Worm (Caenorhabditis elegans) whole organism, young adult: ENCODE data around the gene clec-240.

ENCODE experiments used
- B0019.2 ChIP-seq: fragments of 200-800 bp; sonication (Bioruptor generic); conservative IDR thresholded peaks from 2 replicates; pipeline ENCODE4 v1.3.6; 2022; ENCODE audit warnings: missing genetic modification reagents, missing genetic modification characterization, missing compliant biosample characterization
- F22D6.2 ChIP-seq: sonication (generic microtip); optimal IDR thresholded peaks from 2 replicates; lab custom pipeline; 2016; ENCODE audit warnings: mild to moderate bottlenecking, missing genetic modification characterization, missing compliant biosample characterization
- F23B12.7 ChIP-seq: sonication (generic microtip); optimal IDR thresholded peaks from 2 replicates; lab custom pipeline; 2017; ENCODE audit warnings: missing genetic modification characterization, mild to moderate bottlenecking, missing compliant biosample characterization, antibody characterized with exemption, moderate library complexity; ENCODE audit not compliant: insufficient read depth
- F52B5.7 ChIP-seq: sonication (generic microtip); optimal IDR thresholded peaks from 2 replicates; lab custom pipeline; 2016; ENCODE audit warnings: mild to moderate bottlenecking, missing genetic modification characterization, missing compliant biosample characterization
- F55B11.4 ChIP-seq: sonication (generic microtip); optimal IDR thresholded peaks from 2 replicates; lab custom pipeline; 2016; ENCODE audit warnings: missing compliant biosample characterization, missing genetic modification characterization, borderline replicate concordance; ENCODE audit not compliant: insufficient read depth
- F57A8.1 ChIP-seq: fragments of 200-800 bp; sonication (Bioruptor generic); optimal IDR thresholded peaks from 2 replicates; lab custom pipeline; 2018; ENCODE audit warnings: mild to moderate bottlenecking, missing genetic modification characterization, moderate library complexity, missing compliant biosample characterization
- F57C9.4 ChIP-seq: sonication (generic microtip); optimal IDR thresholded peaks from 2 replicates; lab custom pipeline; 2017; ENCODE audit warnings: mild to moderate bottlenecking, missing genetic modification characterization, missing compliant biosample characterization
- Y53G8AR.9 ChIP-seq: fragments of 200-800 bp; sonication (Bioruptor generic); conservative IDR thresholded peaks from 2 replicates; pipeline ENCODE4 v1.3.6; 2022; ENCODE audit warnings: missing genetic modification reagents, missing genetic modification characterization, missing compliant biosample characterization
- Y67H2A.10 ChIP-seq: fragments of 200-800 bp; sonication (Bioruptor generic); conservative IDR thresholded peaks from 2 replicates; pipeline ENCODE4 v1.3.6; 2022; ENCODE audit warnings: missing genetic modification reagents, missing genetic modification characterization, missing compliant biosample characterization
- ZK185.1 ChIP-seq: sonication (generic microtip); optimal IDR thresholded peaks from 2 replicates; lab custom pipeline; 2016; ENCODE audit warnings: mild to moderate bottlenecking, missing genetic modification characterization, missing compliant biosample characterization; ENCODE audit not compliant: poor library complexity, severe bottlenecking
- akir-1 ChIP-seq: fragments of 200-800 bp; sonication (Bioruptor generic); optimal IDR thresholded peaks from 2 replicates; lab custom pipeline; 2018; ENCODE audit warnings: mild to moderate bottlenecking, missing genetic modification characterization, moderate library complexity, missing compliant biosample characterization
- aptf-3 ChIP-seq: fragments of 200-800 bp; sonication (Bioruptor generic); IDR thresholded peaks from 2 replicates; pipeline ENCODE4 v1.3.6; 2022; ENCODE audit warnings: missing genetic modification characterization, missing compliant biosample characterization
- attf-5 ChIP-seq: fragments of 200-800 bp; sonication (Bioruptor generic); optimal IDR thresholded peaks from 2 replicates; lab custom pipeline; 2018; ENCODE audit warnings: mild to moderate bottlenecking, missing genetic modification characterization, missing compliant biosample characterization
- bed-1 ChIP-seq: fragments of 200-800 bp; sonication (Bioruptor generic); IDR thresholded peaks from 2 replicates; pipeline ENCODE4 v1.3.6; 2022; ENCODE audit warnings: missing genetic modification reagents, missing genetic modification characterization, missing compliant biosample characterization
- bed-2 ChIP-seq: fragments of 200-800 bp; sonication (Bioruptor generic); IDR thresholded peaks from 2 replicates; pipeline ENCODE4 v1.3.6; 2022; ENCODE audit warnings: missing genetic modification reagents, missing genetic modification characterization, missing compliant biosample characterization
- cebp-1 ChIP-seq, 2 experiments: fragments of 200-800 bp in 1 of 2; sonication (Bioruptor generic) in 1 of 2; sonication (generic microtip) in 1 of 2; IDR thresholded peaks in 1 of 2; optimal IDR thresholded peaks in 1 of 2; 2 replicates each; pipeline versions ENCODE4 v1.3.6 to Lab custom; 2017 to 2022; ENCODE audit warnings: missing compliant biosample characterization in 2 of 2, missing genetic modification characterization in 2 of 2, mild to moderate bottlenecking in 1 of 2, missing genetic modification reagents in 1 of 2, moderate library complexity in 1 of 2
- dpff-1 ChIP-seq: sonication (generic microtip); optimal IDR thresholded peaks from 2 replicates; lab custom pipeline; 2017; ENCODE audit warnings: mild to moderate bottlenecking, missing genetic modification characterization, missing compliant biosample characterization
- efl-1 ChIP-seq: fragments of 150-350 bp; optimal IDR thresholded peaks from 2 replicates; lab custom pipeline; 2014; ENCODE audit warnings: missing biosample characterization, missing genetic modification reagents, missing genetic modification characterization
- fkh-3 ChIP-seq: sonication (generic microtip); optimal IDR thresholded peaks from 2 replicates; lab custom pipeline; 2016; ENCODE audit warnings: mild to moderate bottlenecking, missing genetic modification characterization, missing compliant biosample characterization
- hlh-12 ChIP-seq: sonication (generic microtip); optimal IDR thresholded peaks from 2 replicates; lab custom pipeline; 2016; ENCODE audit warnings: missing genetic modification characterization, missing compliant biosample characterization
- lag-1 ChIP-seq: fragments of 200-800 bp; sonication (Bioruptor generic); IDR thresholded peaks from 2 replicates; pipeline ENCODE4 v1.3.6; 2022; ENCODE audit warnings: missing genetic modification reagents, missing genetic modification characterization, missing compliant biosample characterization
- let-526 ChIP-seq: fragments of 200-800 bp; sonication (Bioruptor generic); IDR thresholded peaks from 2 replicates; pipeline ENCODE4 v1.3.6; 2022; ENCODE audit warnings: missing genetic modification reagents, missing genetic modification characterization, missing compliant biosample characterization
- lin-35 ChIP-seq, 3 experiments: fragments of 150-350 bp in 2 of 3; sonication (generic microtip) in 1 of 3; optimal IDR thresholded peaks; 2 replicates each; lab custom pipeline; 2014 to 2018; ENCODE audit warnings: missing biosample characterization in 3 of 3, missing genetic modification characterization in 3 of 3, missing genetic modification reagents in 3 of 3
- lsl-1 ChIP-seq: fragments of 200-800 bp; sonication (Bioruptor generic); optimal IDR thresholded peaks from 2 replicates; lab custom pipeline; 2018; ENCODE audit warnings: mild to moderate bottlenecking, missing genetic modification characterization, moderate library complexity, missing compliant biosample characterization
- lsy-27 ChIP-seq: sonication (generic microtip); optimal IDR thresholded peaks from 2 replicates; lab custom pipeline; 2017; ENCODE audit warnings: missing genetic modification characterization, mild to moderate bottlenecking, missing compliant biosample characterization, antibody characterized with exemption, missing genotype, borderline replicate concordance; ENCODE audit not compliant: insufficient read depth
- madf-6 ChIP-seq: fragments of 200-800 bp; sonication (Bioruptor generic); IDR thresholded peaks from 2 replicates; pipeline ENCODE4 v1.3.6; 2022; ENCODE audit warnings: missing genetic modification reagents, missing genetic modification characterization, missing compliant biosample characterization
- mel-28 ChIP-seq: sonication (generic microtip); optimal IDR thresholded peaks from 2 replicates; lab custom pipeline; 2016; ENCODE audit warnings: borderline replicate concordance, mild to moderate bottlenecking, missing genetic modification characterization, missing compliant biosample characterization
- mes-4 ChIP-seq: sonication (generic microtip); optimal IDR thresholded peaks from 2 replicates; lab custom pipeline; 2016; ENCODE audit warnings: missing genotype, missing genetic modification characterization, missing compliant biosample characterization
- mxl-1 ChIP-seq: sonication (generic microtip); optimal IDR thresholded peaks from 2 replicates; lab custom pipeline; 2016; ENCODE audit warnings: missing genetic modification characterization, missing compliant biosample characterization
- nfya-1 ChIP-seq: sonication (generic microtip); optimal IDR thresholded peaks from 2 replicates; lab custom pipeline; 2017; ENCODE audit warnings: antibody characterized with exemption, missing compliant biosample characterization, missing genetic modification characterization, borderline replicate concordance; ENCODE audit not compliant: insufficient read depth
- nfyb-1 ChIP-seq: fragments of 200-800 bp; sonication (Bioruptor generic); IDR thresholded peaks from 2 replicates; pipeline ENCODE4 v1.3.6; 2022; ENCODE audit warnings: missing genetic modification reagents, missing genetic modification characterization, missing compliant biosample characterization
- nhr-120 ChIP-seq: fragments of 200-800 bp; sonication (Bioruptor generic); IDR thresholded peaks from 2 replicates; pipeline ENCODE4 v1.3.6; 2022; ENCODE audit warnings: missing genetic modification characterization, missing compliant biosample characterization
- nhr-27 ChIP-seq: fragments of 200-800 bp; sonication (Bioruptor generic); optimal IDR thresholded peaks from 2 replicates; lab custom pipeline; 2018; ENCODE audit warnings: mild to moderate bottlenecking, missing genetic modification characterization, moderate library complexity, missing compliant biosample characterization
- pha-4 ChIP-seq: fragments of 150-350 bp; sonication (generic microtip); optimal IDR thresholded peaks from 2 replicates; lab custom pipeline; 2014; ENCODE audit warnings: missing biosample characterization, missing genetic modification reagents, missing genetic modification characterization
- rcor-1 ChIP-seq: fragments of 200-800 bp; sonication (Bioruptor generic); IDR thresholded peaks from 2 replicates; pipeline ENCODE4 v1.3.6; 2022; ENCODE audit warnings: missing genetic modification reagents, missing genetic modification characterization, missing compliant biosample characterization
- rpc-1 ChIP-seq, 2 experiments: fragments of 150-350 bp in 1 of 2; sonication (generic microtip) in 1 of 2; optimal IDR thresholded peaks; 2 replicates each; lab custom pipeline; 2014 to 2018; ENCODE audit warnings: missing biosample characterization in 1 of 2, missing genetic modification characterization in 1 of 2, missing genetic modification reagents in 1 of 2, missing genotype in 1 of 2
- snpc-1.3 ChIP-seq: sonication (generic microtip); optimal IDR thresholded peaks from 2 replicates; lab custom pipeline; 2017; ENCODE audit warnings: missing genetic modification characterization, mild to moderate bottlenecking, missing compliant biosample characterization, antibody characterized with exemption, moderate library complexity, missing genotype, missing genetic modification reagents; ENCODE audit not compliant: insufficient read depth
- somi-1 ChIP-seq: fragments of 200-800 bp; sonication (Bioruptor generic); optimal IDR thresholded peaks from 2 replicates; lab custom pipeline; 2018; ENCODE audit warnings: mild to moderate bottlenecking, missing genetic modification characterization, missing compliant biosample characterization
- tbx-9 ChIP-seq: sonication (generic microtip); optimal IDR thresholded peaks from 2 replicates; lab custom pipeline; 2016; ENCODE audit warnings: borderline replicate concordance, missing genetic modification characterization, inconsistent platforms, missing compliant biosample characterization
- tlf-1 ChIP-seq: fragments of 200-800 bp; sonication (Bioruptor generic); optimal IDR thresholded peaks from 2 replicates; lab custom pipeline; 2018; ENCODE audit warnings: mild to moderate bottlenecking, missing genetic modification characterization, missing compliant biosample characterization
- unc-62 ChIP-seq: fragments of 150-350 bp; optimal IDR thresholded peaks from 2 replicates; lab custom pipeline; 2014; ENCODE audit warnings: missing biosample characterization, missing genetic modification reagents, missing genetic modification characterization
- xnd-1 ChIP-seq: sonication (generic microtip); optimal IDR thresholded peaks from 2 replicates; lab custom pipeline; 2016; ENCODE audit warnings: missing genotype, missing genetic modification reagents, missing genetic modification characterization, missing compliant biosample characterization
- ztf-22 ChIP-seq: fragments of 200-800 bp; sonication (Bioruptor generic); optimal IDR thresholded peaks from 2 replicates; lab custom pipeline; 2018; ENCODE audit warnings: mild to moderate bottlenecking, missing genetic modification characterization, moderate library complexity, missing compliant biosample characterization
- ztf-25 ChIP-seq: fragments of 200-800 bp; sonication (Bioruptor generic); IDR thresholded peaks from 2 replicates; pipeline ENCODE4 v1.3.6; 2022; ENCODE audit warnings: missing genetic modification reagents, missing genetic modification characterization, missing compliant biosample characterization
- ztf-26 ChIP-seq: sonication (generic microtip); optimal IDR thresholded peaks from 2 replicates; lab custom pipeline; 2017; ENCODE audit warnings: missing genetic modification characterization, missing compliant biosample characterization
- ztf-6 ChIP-seq: fragments of 200-800 bp; sonication (Bioruptor generic); IDR thresholded peaks from 2 replicates; pipeline ENCODE4 v1.3.6; 2022; ENCODE audit warnings: missing genetic modification reagents, missing genetic modification characterization, missing compliant biosample characterization

clec-240 gene

ce11 chrV:16965655-16966054, 44.2 kb upstream of the clec-240 start, which contains the start of gene efl-1 (continued):
- TF ChIP-seq unc-62 = no peak
- no peak for TF ChIP-seq bed-2 (GFP tag; lab: Robert Waterston, UW)
- TF ChIP-seq fkh-3 (tag; lab: Kevin White, UChicago) = no peak
- TF ChIP-seq F22D6.2 (tag; lab: Kevin White, UChicago) = no peak
- TF ChIP-seq ztf-25 (GFP tag; lab: Robert Waterston, UW) = no peak
- TF ChIP-seq B0019.2 (GFP tag; lab: Robert Waterston, UW) = no peak
- TF ChIP-seq F55B11.4 (tag; lab: Kevin White, UChicago) = no peak
- peak; percentile 87 for TF ChIP-seq rcor-1
- peak; percentile 52 for TF ChIP-seq ztf-26 (tag; lab: Kevin White, UChicago)
- peak; percentile 96 for TF ChIP-seq attf-5
- no peak for TF ChIP-seq bed-1
- no peak for TF ChIP-seq nhr-27
- TF ChIP-seq mxl-1 = no peak
- peak; percentile 59 for TF ChIP-seq tlf-1 (GFP tag; lab: Kevin White, UChicago)
- TF ChIP-seq akir-1 (GFP tag; lab: Kevin White, UChicago) = no peak
- TF ChIP-seq tbx-9 (tag; lab: Kevin White, UChicago) = no peak
- TF ChIP-seq aptf-3 = no peak
- no peak for TF ChIP-seq F57A8.1 (GFP tag; lab: Kevin White, UChicago)
- no peak for TF ChIP-seq dpff-1 (tag; lab: Kevin White, UChicago)
- no peak for TF ChIP-seq lag-1 (GFP tag; lab: Robert Waterston, UW)
- no peak for TF ChIP-seq ztf-22
- TF ChIP-seq snpc-1.3 = peak; percentile 49
- no peak for TF ChIP-seq lsy-27 (tag; lab: Kevin White, UChicago)
- peak; percentile 72; the same call in 1 of the 2 replicates for TF ChIP-seq Y53G8AR.9 (GFP tag; lab: Robert Waterston, UW)
- TF ChIP-seq xnd-1 = peak; percentile 20
- TF ChIP-seq mes-4 (tag; lab: Kevin White, UChicago) = no peak
- TF ChIP-seq F23B12.7 (tag; lab: Kevin White, UChicago) = peak; percentile 11
- no peak for TF ChIP-seq efl-1 (GFP tag; lab: Kevin White, UChicago)
- no peak for TF ChIP-seq nhr-120 (GFP tag; lab: Robert Waterston, UW)
- TF ChIP-seq F52B5.7 (tag; lab: Kevin White, UChicago) = no peak
- no peak for TF ChIP-seq ztf-6 (GFP tag; lab: Robert Waterston, UW)
- TF ChIP-seq somi-1 (GFP tag; lab: Kevin White, UChicago) = peak; percentile 22
- TF ChIP-seq lin-35 (GFP tag; optimal IDR thresholded peaks at IDR 0.05; lab: Kevin White, UChicago) = peak; percentile 79 to 97 (median 83)
- no peak for TF ChIP-seq rpc-1 (optimal IDR thresholded peaks at IDR 0.05; lab: Kevin White, UChicago)
- no peak for TF ChIP-seq rpc-1 (tag; optimal IDR thresholded peaks at IDR 0.05; lab: Kevin White, UChicago)
- TF ChIP-seq nfyb-1 (GFP tag; lab: Robert Waterston, UW) = peak; percentile 84
- peak; percentile 82 for TF ChIP-seq pha-4 (tag; lab: Kevin White, UChicago)
- TF ChIP-seq F57C9.4 = no peak
- peak; percentile 81 for TF ChIP-seq madf-6 (GFP tag; lab: Robert Waterston, UW)
- TF ChIP-seq let-526 (GFP tag; lab: Robert Waterston, UW) = no peak
- no peak for TF ChIP-seq nfya-1 (tag; lab: Kevin White, UChicago)
- TF ChIP-seq hlh-12 = no peak
- peak; percentile 57 for TF ChIP-seq lsl-1 (GFP tag; lab: Kevin White, UChicago)
- TF ChIP-seq ZK185.1 (tag; lab: Kevin White, UChicago) = no peak
- no peak for TF ChIP-seq mel-28 (tag; lab: Kevin White, UChicago)
- TF ChIP-seq Y67H2A.10 (GFP tag; lab: Robert Waterston, UW) = no peak
- peak; percentile 47 for TF ChIP-seq cebp-1 (GFP tag; IDR thresholded peaks at IDR 0.05; lab: Robert Waterston, UW)
- peak; percentile 89 for TF ChIP-seq cebp-1 (tag; optimal IDR thresholded peaks at IDR 0.05; lab: Kevin White, UChicago)
